Worm (Caenorhabditis elegans) whole organism, mixed stage, embryonic: ENCODE results near the gene C34C12.8.

Experiments used
- blmp-1 ChIP-seq: fragments of 150-350 bp; optimal IDR thresholded peaks from 2 replicates; lab custom pipeline; 2014; ENCODE audit warnings: missing biosample characterization, missing genetic modification characterization
- elt-3 ChIP-seq: fragments of 150-350 bp; optimal IDR thresholded peaks from 2 replicates; lab custom pipeline; 2014; ENCODE audit warnings: missing biosample characterization, missing genetic modification characterization
- lin-13 ChIP-seq: fragments of 150-350 bp; optimal IDR thresholded peaks from 2 replicates; lab custom pipeline; 2014; ENCODE audit warnings: missing biosample characterization, missing genetic modification characterization
- lin-32 ChIP-seq: fragments of 200-800 bp; sonication (Bioruptor generic); optimal IDR thresholded peaks from 2 replicates; lab custom pipeline; 2018; ENCODE audit warnings: mild to moderate bottlenecking, missing genetic modification characterization, missing compliant biosample characterization
- lsy-2 ChIP-seq: fragments of 150-350 bp; optimal IDR thresholded peaks from 2 replicates; lab custom pipeline; 2014; ENCODE audit warnings: missing biosample characterization, missing genetic modification characterization
- nhr-237 ChIP-seq: fragments of 150-350 bp; optimal IDR thresholded peaks from 2 replicates; lab custom pipeline; 2014; ENCODE audit warnings: missing biosample characterization, missing genetic modification characterization
- sem-2 ChIP-seq: fragments of 200-800 bp; sonication (Bioruptor generic); optimal IDR thresholded peaks from 2 replicates; lab custom pipeline; 2018; ENCODE audit warnings: mild to moderate bottlenecking, missing genetic modification characterization, missing compliant biosample characterization
- unc-120 ChIP-seq: sonication (generic microtip); optimal IDR thresholded peaks from 2 replicates; lab custom pipeline; 2017; ENCODE audit warnings: missing genetic modification characterization, missing compliant biosample characterization; ENCODE audit not compliant: poor library complexity, severe bottlenecking
- unc-39 ChIP-seq: fragments of 150-350 bp; optimal IDR thresholded peaks from 2 replicates; lab custom pipeline; 2014; ENCODE audit warnings: missing biosample characterization, missing genetic modification characterization
- unc-62 ChIP-seq: fragments of 150-350 bp; optimal IDR thresholded peaks from 2 replicates; lab custom pipeline; 2014; ENCODE audit warnings: missing biosample characterization, missing genetic modification reagents, missing genetic modification characterization
- ztf-11 ChIP-seq: fragments of 150-350 bp; optimal IDR thresholded peaks from 2 replicates; lab custom pipeline; 2014; ENCODE audit warnings: missing biosample characterization, missing genetic modification characterization

DNA sequence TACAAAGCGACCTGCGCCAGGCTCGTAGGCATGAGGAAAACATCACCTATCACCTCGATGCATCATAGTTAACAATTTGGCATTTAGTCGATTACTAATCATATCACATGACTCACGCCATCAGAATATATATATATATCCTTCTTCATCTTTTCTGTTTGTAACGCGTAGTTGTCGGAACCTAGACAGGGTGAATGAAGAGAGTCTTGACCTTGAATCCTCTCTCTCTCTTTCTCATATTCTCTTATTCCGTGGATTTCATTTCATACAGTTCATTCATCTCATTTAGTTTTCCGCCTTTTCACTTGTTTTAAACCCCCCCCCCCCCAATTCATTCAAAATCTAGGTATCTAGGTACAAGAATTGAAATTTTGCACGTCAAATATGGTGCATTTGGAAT, 20.0 kb downstream of the C34C12.8 start:
- no peak for TF ChIP-seq lsy-2 (tag; lab: Kevin White, UChicago)
- no peak for TF ChIP-seq unc-62 (GFP tag; lab: Kevin White, UChicago)
- no peak for TF ChIP-seq lin-13 (tag; lab: Kevin White, UChicago)
- no peak for TF ChIP-seq elt-3 (tag; lab: Kevin White, UChicago)
- no peak for TF ChIP-seq unc-39 (tag; lab: Kevin White, UChicago)
- TF ChIP-seq nhr-237 (tag; lab: Kevin White, UChicago), result no peak
- no peak for TF ChIP-seq lin-32 (GFP tag; lab: Kevin White, UChicago)
- TF ChIP-seq ztf-11 (tag; lab: Kevin White, UChicago), result no peak
- TF ChIP-seq blmp-1 (tag; lab: Kevin White, UChicago), result no peak
- TF ChIP-seq unc-120 (tag; lab: Kevin White, UChicago), result no peak
- no peak for TF ChIP-seq sem-2 (GFP tag; lab: Kevin White, UChicago)
